Fruit fly (Drosophila melanogaster): Measurements from ENCODE around the gene vri.

Gene vri

DNA sequence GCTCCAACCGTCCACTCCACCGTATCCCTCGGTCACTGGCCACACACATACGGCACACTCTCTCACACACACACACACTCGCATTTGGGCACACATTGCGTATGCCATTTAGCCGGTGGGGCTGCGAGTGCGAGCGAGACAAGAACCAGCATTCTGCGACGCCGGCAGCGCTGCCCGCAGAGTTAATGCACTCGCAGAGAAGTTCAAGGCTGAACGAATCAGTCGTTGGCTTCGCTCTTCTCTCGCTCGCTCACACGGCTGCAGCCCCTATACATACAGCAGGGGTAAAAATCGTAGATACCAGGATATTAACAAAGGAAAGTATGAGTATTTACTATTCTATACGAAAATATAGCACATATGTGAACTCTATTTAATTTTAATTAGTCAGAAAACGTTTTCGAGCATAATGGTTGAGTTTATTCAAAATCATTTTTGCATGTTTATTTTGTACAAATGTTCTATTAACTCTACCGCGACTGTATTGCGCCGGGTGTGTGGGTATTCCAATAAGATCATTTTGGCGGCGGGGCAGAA is 4.3 kb downstream of the vri start (continued):
- TF ChIP-seq exex (tag; optimal IDR thresholded peaks at IDR 0.05): no peak
- no peak for TF ChIP-seq CG6791 (GFP tag; IDR thresholded peaks at IDR 0.05; ENCODE audit: partially characterized antibody)
- no peak for TF ChIP-seq CG17612 (GFP tag; IDR thresholded peaks at IDR 0.05)
- TF ChIP-seq CG11696 (GFP tag; IDR thresholded peaks at IDR 0.05): peak; percentile 96
- no peak for TF ChIP-seq tna (GFP tag; IDR thresholded peaks at IDR 0.05; ENCODE audit: partially characterized antibody)
- TF ChIP-seq pros (GFP tag; optimal IDR thresholded peaks at IDR 0.05): no peak
- peak; percentile 72 for TF ChIP-seq CG17328 (GFP tag; IDR thresholded peaks at IDR 0.05)
- TF ChIP-seq lbe (GFP tag; optimal IDR thresholded peaks at IDR 0.05): peak; percentile 98
- peak; percentile 98 for TF ChIP-seq corto (GFP tag; optimal IDR thresholded peaks at IDR 0.05)
- TF ChIP-seq CG4730 (GFP tag; IDR thresholded peaks at IDR 0.05): no peak
- TF ChIP-seq CG4404 (GFP tag; IDR thresholded peaks at IDR 0.05): peak; percentile 37; the same call in 1 of the 2 replicates
- TF ChIP-seq Hey (tag; optimal IDR thresholded peaks at IDR 0.05): no peak
- 0 out of 2 replicates have a peak, but pooled peaks have one; percentile 40 for TF ChIP-seq ttk (GFP tag; IDR thresholded peaks at IDR 0.05)
- TF ChIP-seq Dbx (GFP tag; IDR thresholded peaks at IDR 0.05): no peak
- TF ChIP-seq HLH3B (GFP tag; IDR thresholded peaks at IDR 0.05): peak; percentile 63
- peak; percentile 78 for TF ChIP-seq ci (GFP tag; IDR thresholded peaks at IDR 0.05)
- TF ChIP-seq NFAT (GFP tag; IDR thresholded peaks at IDR 0.05): no peak
- no peak for TF ChIP-seq hkb (optimal IDR thresholded peaks at IDR 0.05)
- TF ChIP-seq hkb (GFP tag; IDR thresholded peaks at IDR 0.05): peak; percentile 81
- 0 out of 2 replicates have a peak, but pooled peaks have one; percentile 50 for TF ChIP-seq H2.0 (GFP tag; IDR thresholded peaks at IDR 0.05)
- TF ChIP-seq ash1 (GFP tag; optimal IDR thresholded peaks at IDR 0.05): no peak
- TF ChIP-seq CG18011 (GFP tag; optimal IDR thresholded peaks at IDR 0.05): no peak
- TF ChIP-seq trh (GFP tag; optimal IDR thresholded peaks at IDR 0.05): no peak
- peak; percentile 80 for TF ChIP-seq D19A (tag; optimal IDR thresholded peaks at IDR 0.05)
- TF ChIP-seq Hr3 (GFP tag; optimal IDR thresholded peaks at IDR 0.05): peak; percentile 60
- TF ChIP-seq CG2678 (tag; optimal IDR thresholded peaks at IDR 0.05): peak; percentile 82
- peak; percentile 47 for TF ChIP-seq CG17802 (tag; optimal IDR thresholded peaks at IDR 0.05)
- no peak for TF ChIP-seq Dip2 (GFP tag; IDR thresholded peaks at IDR 0.05)
- peak; percentile 58; the same call in 1 of the 3 replicates for TF ChIP-seq H15 (GFP tag; IDR thresholded peaks at IDR 0.05)
- TF ChIP-seq CG30403 (GFP tag; optimal IDR thresholded peaks at IDR 0.05): peak; percentile 74
- TF ChIP-seq MBD-R2 (GFP tag; IDR thresholded peaks at IDR 0.05): no peak
- TF ChIP-seq fd3F (GFP tag; optimal IDR thresholded peaks at IDR 0.05): no peak
- no peak for TF ChIP-seq sc (optimal IDR thresholded peaks at IDR 0.05)
- peak; percentile 60 for TF ChIP-seq sc (GFP tag; optimal IDR thresholded peaks at IDR 0.05)
- no peak for TF ChIP-seq inv (GFP tag; IDR thresholded peaks at IDR 0.05; ENCODE audit: partially characterized antibody)
- peak; percentile 78 for TF ChIP-seq Nf-YB (GFP tag; optimal IDR thresholded peaks at IDR 0.05)
- no peak for TF ChIP-seq CG10147 (GFP tag; optimal IDR thresholded peaks at IDR 0.05)
- TF ChIP-seq Poxn (GFP tag; IDR thresholded peaks at IDR 0.05): no peak
- peak in 1 of 3 experiments; percentile 92 for TF ChIP-seq Stat92E (GFP tag; optimal IDR thresholded peaks at IDR 0.05)
- no peak for TF ChIP-seq CG1792 (GFP tag; optimal IDR thresholded peaks at IDR 0.05)
- peak; percentile 44 for TF ChIP-seq wor (GFP tag; IDR thresholded peaks at IDR 0.05)
- TF ChIP-seq Antp (GFP tag; optimal IDR thresholded peaks at IDR 0.05): peak; percentile 30
- TF ChIP-seq CG1529 (GFP tag; optimal IDR thresholded peaks at IDR 0.05): peak; percentile 45
- TF ChIP-seq dysf (GFP tag; IDR thresholded peaks at IDR 0.05): peak; percentile 69
- peak; percentile 86 for TF ChIP-seq CG5180 (GFP tag; optimal IDR thresholded peaks at IDR 0.05)
- peak; percentile 84 for TF ChIP-seq CG15601 (tag; optimal IDR thresholded peaks at IDR 0.05)
- TF ChIP-seq CG13296 (GFP tag; optimal IDR thresholded peaks at IDR 0.05): peak; percentile 42
- TF ChIP-seq pan (optimal IDR thresholded peaks at IDR 0.05): no peak
- peak in 1 of 2 experiments; percentile 72 for TF ChIP-seq pan (GFP tag; optimal IDR thresholded peaks at IDR 0.05 in 1 of 2, IDR thresholded peaks at IDR 0.05 in 1 of 2)
- TF ChIP-seq CG6654 (GFP tag; optimal IDR thresholded peaks at IDR 0.05): peak; percentile 54
- peak; percentile 43 for TF ChIP-seq CG4854 (GFP tag; optimal IDR thresholded peaks at IDR 0.05)

Measured in whole organism, embryonic.